Worm (Caenorhabditis elegans): ENCODE measurements around the gene fkb-1.

The fkb-1 gene

ce11 chrIV:11070895-11071294 is 34.5 kb downstream of the fkb-1 start:
- TF ChIP-seq hnd-1 (tag; optimal IDR thresholded peaks at IDR 0.05), result peak; percentile 29

- TF ChIP-seq tra-4 (tag; optimal IDR thresholded peaks at IDR 0.05), result no peak
- no peak for TF ChIP-seq sea-1 (GFP tag; conservative IDR thresholded peaks at IDR 0.05)
- TF ChIP-seq flt-1 (GFP tag; IDR thresholded peaks at IDR 0.05), result no peak
- TF ChIP-seq pes-1 (GFP tag; IDR thresholded peaks at IDR 0.05), result no peak
- TF ChIP-seq ceh-13 (GFP tag; optimal IDR thresholded peaks at IDR 0.05), result no peak
- TF ChIP-seq ets-7 (tag; optimal IDR thresholded peaks at IDR 0.05), result no peak
- TF ChIP-seq scrt-1 (GFP tag; IDR thresholded peaks at IDR 0.05), result no peak
- no peak for TF ChIP-seq tbx-11 (GFP tag; IDR thresholded peaks at IDR 0.05)
- TF ChIP-seq aly-1 (tag; optimal IDR thresholded peaks at IDR 0.05), result no peak
- no peak for TF ChIP-seq hmg-4 (GFP tag; optimal IDR thresholded peaks at IDR 0.05)
- TF ChIP-seq tbx-37 (GFP tag; conservative IDR thresholded peaks at IDR 0.05), result no peak
- TF ChIP-seq B0310.2 (tag; optimal IDR thresholded peaks at IDR 0.05), result no peak
- TF ChIP-seq F13C5.2 (tag; optimal IDR thresholded peaks at IDR 0.05), result no peak
- TF ChIP-seq ama-1 (optimal IDR thresholded peaks at IDR 0.05), result no peak
- no peak for TF ChIP-seq hnd-1 (tag; optimal IDR thresholded peaks at IDR 0.05)
- TF ChIP-seq hmbx-1 (tag; optimal IDR thresholded peaks at IDR 0.05), result no peak
- TF ChIP-seq ceh-36 (tag; optimal IDR thresholded peaks at IDR 0.05), result no peak
These were observed 42.1 kb downstream of the fkb-1 start, which contains the start of gene Y5F2A.4 for ce11 chrIV:11078482-11078881. Gene Y5F2A.4 (minus strand): TSS chrIV:11078582.

- TF ChIP-seq aly-1 (tag; optimal IDR thresholded peaks at IDR 0.05) (no peak), hmbx-1 (tag; optimal IDR thresholded peaks at IDR 0.05) (no peak), ama-1 (optimal IDR thresholded peaks at IDR 0.05) (no peak), B0310.2 (tag; optimal IDR thresholded peaks at IDR 0.05) (no peak), hmg-4 (GFP tag; optimal IDR thresholded peaks at IDR 0.05) (no peak), ceh-13 (GFP tag; optimal IDR thresholded peaks at IDR 0.05) (no peak), sea-1 (GFP tag; conservative IDR thresholded peaks at IDR 0.05) (no peak), tbx-37 (GFP tag; conservative IDR thresholded peaks at IDR 0.05) (no peak)
These were observed 44.5 kb downstream of the fkb-1 start, which contains the start of gene atg-7 for ce11 chrIV:11080823-11081285. Gene atg-7 (minus strand): TSS chrIV:11081055.

- no peak for TF ChIP-seq flt-1 (GFP tag; IDR thresholded peaks at IDR 0.05)
- TF ChIP-seq hmg-4 (GFP tag; optimal IDR thresholded peaks at IDR 0.05), result no peak
- TF ChIP-seq tra-4 (tag; optimal IDR thresholded peaks at IDR 0.05), result no peak
- TF ChIP-seq ama-1 (optimal IDR thresholded peaks at IDR 0.05), result no peak
- no peak for TF ChIP-seq hnd-1 (tag; optimal IDR thresholded peaks at IDR 0.05)
- no peak for TF ChIP-seq hmbx-1 (tag; optimal IDR thresholded peaks at IDR 0.05)
- no peak for TF ChIP-seq ets-7 (tag; optimal IDR thresholded peaks at IDR 0.05)
- TF ChIP-seq tbx-11 (GFP tag; IDR thresholded peaks at IDR 0.05), result no peak
- no peak for TF ChIP-seq F13C5.2 (tag; optimal IDR thresholded peaks at IDR 0.05)
- no peak for TF ChIP-seq B0310.2 (tag; optimal IDR thresholded peaks at IDR 0.05)
- TF ChIP-seq ceh-36 (tag; optimal IDR thresholded peaks at IDR 0.05), result no peak
- no peak for TF ChIP-seq tbx-37 (GFP tag; conservative IDR thresholded peaks at IDR 0.05)
These were observed 45.8 kb downstream of the fkb-1 start, which contains the start of gene let-70 for ce11 chrIV:11082153-11082552. Gene let-70 (minus strand): TSS chrIV:11082253.

ce11 chrIV:11082789-11083235 is 46.4 kb downstream of the fkb-1 start:
- 0 out of 2 replicates have a peak, but pooled peaks have one; percentile 9 for TF ChIP-seq tbx-37 (GFP tag; conservative IDR thresholded peaks at IDR 0.05)
- TF ChIP-seq F13C5.2 (tag; optimal IDR thresholded peaks at IDR 0.05), result peak; percentile 80
- no peak for TF ChIP-seq scrt-1 (GFP tag; IDR thresholded peaks at IDR 0.05)
- TF ChIP-seq hmg-4 (GFP tag; optimal IDR thresholded peaks at IDR 0.05), result peak; percentile 51
- no peak for TF ChIP-seq hnd-1 (tag; optimal IDR thresholded peaks at IDR 0.05)
- TF ChIP-seq ceh-13 (GFP tag; optimal IDR thresholded peaks at IDR 0.05), result no peak
- TF ChIP-seq aly-1 (tag; optimal IDR thresholded peaks at IDR 0.05), result no peak

ce11 chrIV:11083609-11084008 is 47.2 kb downstream of the fkb-1 start, which contains the start of gene klc-1:
Gene klc-1 (plus strand): TSS chrIV:11083735.
- TF ChIP-seq ceh-13 (GFP tag; optimal IDR thresholded peaks at IDR 0.05) (no peak), F13C5.2 (tag; optimal IDR thresholded peaks at IDR 0.05) (no peak), hmbx-1 (tag; optimal IDR thresholded peaks at IDR 0.05) (no peak), ama-1 (optimal IDR thresholded peaks at IDR 0.05) (no peak)
